Worm (Caenorhabditis elegans) whole organism, mixed stage, embryonic: ENCODE data around the gene Y57E12AR.1.

Experiments
- M03D4.4 ChIP-seq: sonication (generic microtip); optimal IDR thresholded peaks from 2 replicates; lab custom pipeline; 2017; ENCODE audit warnings: mild to moderate bottlenecking, missing genetic modification characterization, missing compliant biosample characterization
- bed-3 ChIP-seq: fragments of 200-800 bp; sonication (Bioruptor generic); optimal IDR thresholded peaks from 3 replicates; lab custom pipeline; 2018; ENCODE audit warnings: mild to moderate bottlenecking, missing genetic modification characterization, moderate library complexity, missing compliant biosample characterization
- blmp-1 ChIP-seq: fragments of 150-350 bp; optimal IDR thresholded peaks from 2 replicates; lab custom pipeline; 2014; ENCODE audit warnings: missing biosample characterization, missing genetic modification characterization
- ceh-39 ChIP-seq: fragments of 150-350 bp; optimal IDR thresholded peaks from 2 replicates; lab custom pipeline; 2014; ENCODE audit warnings: missing biosample characterization, missing genetic modification characterization
- ceh-83 ChIP-seq: fragments of 200-800 bp; sonication (Bioruptor generic); optimal IDR thresholded peaks from 2 replicates; lab custom pipeline; 2018; ENCODE audit warnings: mild to moderate bottlenecking, missing genetic modification characterization, missing compliant biosample characterization
- ces-1 ChIP-seq: fragments of 150-350 bp; optimal IDR thresholded peaks from 2 replicates; lab custom pipeline; 2014; ENCODE audit warnings: missing biosample characterization, missing genetic modification reagents, missing genetic modification characterization
- cnd-1 ChIP-seq: fragments of 200-800 bp; sonication (Bioruptor generic); optimal IDR thresholded peaks from 2 replicates; lab custom pipeline; 2018; ENCODE audit warnings: mild to moderate bottlenecking, missing genetic modification characterization, missing compliant biosample characterization
- drap-1 ChIP-seq: fragments of 200-800 bp; sonication (Bioruptor generic); optimal IDR thresholded peaks from 3 replicates; lab custom pipeline; 2018; ENCODE audit warnings: mild to moderate bottlenecking, missing genetic modification characterization, missing compliant biosample characterization
- elt-1 ChIP-seq: sonication (generic microtip); optimal IDR thresholded peaks from 2 replicates; lab custom pipeline; 2017; ENCODE audit warnings: missing genetic modification characterization, mild to moderate bottlenecking, missing compliant biosample characterization, antibody characterized with exemption, moderate library complexity, borderline replicate concordance; ENCODE audit not compliant: insufficient read depth
- elt-3 ChIP-seq: fragments of 150-350 bp; optimal IDR thresholded peaks from 2 replicates; lab custom pipeline; 2014; ENCODE audit warnings: missing biosample characterization, missing genetic modification characterization
- flh-1 ChIP-seq: fragments of 200-800 bp; sonication (Bioruptor generic); optimal IDR thresholded peaks from 2 replicates; lab custom pipeline; 2018; ENCODE audit warnings: mild to moderate bottlenecking, missing genetic modification characterization, moderate library complexity, missing compliant biosample characterization
- hlh-1 ChIP-seq: fragments of 150-350 bp; optimal IDR thresholded peaks from 2 replicates; lab custom pipeline; 2014; ENCODE audit warnings: missing biosample characterization, missing genetic modification reagents, missing genetic modification characterization
- lin-13 ChIP-seq: fragments of 150-350 bp; optimal IDR thresholded peaks from 2 replicates; lab custom pipeline; 2014; ENCODE audit warnings: missing biosample characterization, missing genetic modification characterization
- lin-32 ChIP-seq: fragments of 200-800 bp; sonication (Bioruptor generic); optimal IDR thresholded peaks from 2 replicates; lab custom pipeline; 2018; ENCODE audit warnings: mild to moderate bottlenecking, missing genetic modification characterization, missing compliant biosample characterization
- lsy-2 ChIP-seq: fragments of 150-350 bp; optimal IDR thresholded peaks from 2 replicates; lab custom pipeline; 2014; ENCODE audit warnings: missing biosample characterization, missing genetic modification characterization
- mab-5 ChIP-seq: fragments of 150-350 bp; optimal IDR thresholded peaks from 2 replicates; lab custom pipeline; 2014; ENCODE audit warnings: missing biosample characterization, missing genetic modification characterization
- mep-1 ChIP-seq: fragments of 150-350 bp; optimal IDR thresholded peaks from 2 replicates; lab custom pipeline; 2017; ENCODE audit warnings: missing biosample characterization, missing genetic modification reagents, missing genetic modification characterization, inconsistent platforms
- mls-2 ChIP-seq: sonication (generic microtip); optimal IDR thresholded peaks from 2 replicates; lab custom pipeline; 2016; ENCODE audit warnings: mild to moderate bottlenecking, missing genetic modification characterization, moderate library complexity, missing compliant biosample characterization
- nhr-12 ChIP-seq: fragments of 150-350 bp; optimal IDR thresholded peaks from 2 replicates; lab custom pipeline; 2014; ENCODE audit warnings: missing biosample characterization, missing genetic modification characterization
- nhr-28 ChIP-seq: fragments of 150-350 bp; optimal IDR thresholded peaks from 2 replicates; lab custom pipeline; 2014; ENCODE audit warnings: missing biosample characterization, missing genetic modification characterization
- nhr-76 ChIP-seq: sonication (generic microtip); optimal IDR thresholded peaks from 2 replicates; lab custom pipeline; 2017; ENCODE audit warnings: missing biosample characterization, missing genetic modification characterization
- pha-4 ChIP-seq: fragments of 150-350 bp; optimal IDR thresholded peaks from 2 replicates; lab custom pipeline; 2018; ENCODE audit warnings: missing biosample characterization, missing genetic modification reagents, missing genetic modification characterization
- sem-2 ChIP-seq: fragments of 200-800 bp; sonication (Bioruptor generic); optimal IDR thresholded peaks from 2 replicates; lab custom pipeline; 2018; ENCODE audit warnings: mild to moderate bottlenecking, missing genetic modification characterization, missing compliant biosample characterization
- sptf-1 ChIP-seq: sonication (generic microtip); optimal IDR thresholded peaks from 2 replicates; lab custom pipeline; 2017; ENCODE audit warnings: mild to moderate bottlenecking, missing genetic modification characterization, moderate library complexity, missing compliant biosample characterization
- tbx-8 ChIP-seq: fragments of 200-800 bp; sonication (Bioruptor generic); optimal IDR thresholded peaks from 2 replicates; lab custom pipeline; 2018; ENCODE audit warnings: mild to moderate bottlenecking, missing genetic modification characterization, moderate library complexity, missing compliant biosample characterization
- unc-120 ChIP-seq: sonication (generic microtip); optimal IDR thresholded peaks from 2 replicates; lab custom pipeline; 2017; ENCODE audit warnings: missing genetic modification characterization, missing compliant biosample characterization; ENCODE audit not compliant: poor library complexity, severe bottlenecking
- unc-39 ChIP-seq: fragments of 150-350 bp; optimal IDR thresholded peaks from 2 replicates; lab custom pipeline; 2014; ENCODE audit warnings: missing biosample characterization, missing genetic modification characterization
- unc-62 ChIP-seq: fragments of 150-350 bp; optimal IDR thresholded peaks from 2 replicates; lab custom pipeline; 2014; ENCODE audit warnings: missing biosample characterization, missing genetic modification reagents, missing genetic modification characterization
- zip-8 ChIP-seq: fragments of 150-350 bp; optimal IDR thresholded peaks from 2 replicates; lab custom pipeline; 2014; ENCODE audit warnings: missing biosample characterization, missing genetic modification characterization
- ztf-11 ChIP-seq: fragments of 150-350 bp; optimal IDR thresholded peaks from 2 replicates; lab custom pipeline; 2014; ENCODE audit warnings: missing biosample characterization, missing genetic modification characterization

Y57E12AR.1 gene

ce11 chrV:7085518-7086104 is 20.5 kb upstream of the Y57E12AR.1 start, which contains the start of gene VC5.2:
Gene VC5.2 (plus strand): TSS chrV:7085956.
- TF ChIP-seq unc-62 (peak; percentile 91), bed-3 (GFP tag; lab: Kevin White, UChicago) (no peak), lin-32 (GFP tag; lab: Kevin White, UChicago) (no peak), ztf-11 (tag; lab: Kevin White, UChicago) (no peak), nhr-76 (no peak), flh-1 (GFP tag; lab: Kevin White, UChicago) (no peak), nhr-12 (tag; lab: Kevin White, UChicago) (no peak), nhr-28 (tag; lab: Kevin White, UChicago) (no peak)

ce11 chrV:7084612-7085139 is 19.6 kb upstream of the Y57E12AR.1 start, which contains the start of gene mys-1:
Gene mys-1 (minus strand): TSS chrV:7084662.
- TF ChIP-seq ztf-11 (tag; lab: Kevin White, UChicago) = no peak
- TF ChIP-seq ceh-83 = no peak
- TF ChIP-seq lin-13 (tag; lab: Kevin White, UChicago) = peak; percentile 2
- peak; percentile 51 for TF ChIP-seq lsy-2 (tag; lab: Kevin White, UChicago)
- no peak for TF ChIP-seq ces-1 (GFP tag; lab: Kevin White, UChicago)
- TF ChIP-seq sptf-1 (tag; lab: Kevin White, UChicago) = peak; percentile 22
- TF ChIP-seq bed-3 (GFP tag; lab: Kevin White, UChicago) = no peak

- TF ChIP-seq nhr-28 (tag; lab: Kevin White, UChicago) = no peak
- no peak for TF ChIP-seq M03D4.4 (tag; lab: Kevin White, UChicago)
- no peak for TF ChIP-seq ceh-83
- no peak for TF ChIP-seq hlh-1
- TF ChIP-seq mep-1 (tag; lab: Kevin White, UChicago) = no peak
- no peak for TF ChIP-seq cnd-1 (tag; lab: Kevin White, UChicago)
- TF ChIP-seq ceh-39 (tag; lab: Kevin White, UChicago) = no peak
- TF ChIP-seq lin-13 (tag; lab: Kevin White, UChicago) = no peak
- TF ChIP-seq blmp-1 (tag; lab: Kevin White, UChicago) = no peak
- no peak for TF ChIP-seq ces-1 (GFP tag; lab: Kevin White, UChicago)
- TF ChIP-seq lin-32 (GFP tag; lab: Kevin White, UChicago) = no peak
- TF ChIP-seq zip-8 = no peak
- no peak for TF ChIP-seq nhr-76
- TF ChIP-seq ztf-11 (tag; lab: Kevin White, UChicago) = no peak
- TF ChIP-seq flh-1 (GFP tag; lab: Kevin White, UChicago) = no peak
- no peak for TF ChIP-seq sptf-1 (tag; lab: Kevin White, UChicago)
Observed at ce11 chrV:7079388-7079787, 14.3 kb upstream of the Y57E12AR.1 start.

- TF ChIP-seq sptf-1 (tag; lab: Kevin White, UChicago) = no peak
- no peak for TF ChIP-seq zip-8
- no peak for TF ChIP-seq mep-1 (tag; lab: Kevin White, UChicago)
- TF ChIP-seq unc-120 (tag; lab: Kevin White, UChicago) = no peak
- no peak for TF ChIP-seq nhr-12 (tag; lab: Kevin White, UChicago)
- no peak for TF ChIP-seq sem-2 (GFP tag; lab: Kevin White, UChicago)
- no peak for TF ChIP-seq flh-1 (GFP tag; lab: Kevin White, UChicago)
- TF ChIP-seq elt-3 = no peak
Observed at ce11 chrV:7078765-7079164, 13.6 kb upstream of the Y57E12AR.1 start.

- no peak for TF ChIP-seq mls-2 (tag; lab: Kevin White, UChicago)
- TF ChIP-seq tbx-8 (GFP tag; lab: Kevin White, UChicago) = no peak
- TF ChIP-seq sptf-1 (tag; lab: Kevin White, UChicago) = no peak
- TF ChIP-seq ztf-11 (tag; lab: Kevin White, UChicago) = no peak
- TF ChIP-seq mab-5 = no peak
- no peak for TF ChIP-seq drap-1
- TF ChIP-seq pha-4 (tag; lab: Kevin White, UChicago) = no peak
- no peak for TF ChIP-seq lsy-2 (tag; lab: Kevin White, UChicago)
Observed at ce11 chrV:7076161-7076560, 11.0 kb upstream of the Y57E12AR.1 start.

ce11 chrV:7075646-7076045 is 10.5 kb upstream of the Y57E12AR.1 start, which contains the start of gene npa-1:
Gene npa-1 (plus strand): TSS chrV:7075787.
- TF ChIP-seq tbx-8 (GFP tag; lab: Kevin White, UChicago) (no peak), nhr-28 (tag; lab: Kevin White, UChicago) (no peak), ces-1 (GFP tag; lab: Kevin White, UChicago) (no peak), ceh-83 (no peak), pha-4 (tag; lab: Kevin White, UChicago) (no peak), nhr-76 (no peak), elt-1 (tag; lab: Kevin White, UChicago) (no peak), sptf-1 (tag; lab: Kevin White, UChicago) (no peak), unc-120 (tag; lab: Kevin White, UChicago) (no peak), unc-62 (no peak), unc-39 (tag; lab: Kevin White, UChicago) (no peak), flh-1 (GFP tag; lab: Kevin White, UChicago) (no peak), lin-13 (tag; lab: Kevin White, UChicago) (no peak), lsy-2 (tag; lab: Kevin White, UChicago) (no peak), M03D4.4 (tag; lab: Kevin White, UChicago) (no peak), mls-2 (tag; lab: Kevin White, UChicago) (no peak)
